Worm (Caenorhabditis elegans) whole organism, young adult: ENCODE results near the gene B0034.4.

Experiments
- madf-6 ChIP-seq: fragments of 200-800 bp; sonication (Bioruptor generic); IDR thresholded peaks from 2 replicates; pipeline ENCODE4 v1.3.6; 2022; ENCODE audit warnings: missing genetic modification reagents, missing genetic modification characterization, missing compliant biosample characterization
- nfya-1 ChIP-seq: sonication (generic microtip); optimal IDR thresholded peaks from 2 replicates; lab custom pipeline; 2017; ENCODE audit warnings: antibody characterized with exemption, missing compliant biosample characterization, missing genetic modification characterization, borderline replicate concordance; ENCODE audit not compliant: insufficient read depth

ce11 chrII:5964962-5965361, 4.4 kb downstream of the B0034.4 start:
- TF ChIP-seq nfya-1 (tag; lab: Kevin White, UChicago) (no peak), madf-6 (no peak)
